Fruit fly (Drosophila melanogaster): Measurements from ENCODE around the gene Eogt.
A peak's percentile ranks its signal among the peaks of the same experiment; 100 is the strongest.

Eogt gene

DNA sequence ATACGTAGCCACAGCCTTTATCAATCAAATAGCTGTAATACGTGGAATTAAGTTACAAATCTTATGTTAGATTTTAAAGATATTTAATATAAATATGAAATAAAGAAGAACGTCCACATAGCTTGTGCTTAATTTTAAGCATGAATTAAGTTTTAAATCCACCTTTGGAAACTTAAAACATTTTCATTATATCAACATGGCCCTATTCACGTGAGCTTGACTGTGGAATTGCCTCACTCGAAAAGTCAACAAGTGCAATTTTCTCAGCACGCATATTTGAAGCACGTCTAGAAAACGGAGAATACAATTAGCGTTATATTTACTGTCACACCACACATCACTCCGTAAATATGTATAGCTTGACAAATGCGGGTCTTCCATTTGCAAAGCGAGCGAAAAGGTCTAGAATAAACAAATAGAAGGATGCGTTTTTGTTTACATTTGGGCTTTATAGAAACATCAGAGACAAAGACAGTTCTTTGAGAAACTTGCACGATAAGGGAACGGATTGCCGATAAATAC is 17.2 kb upstream of the Eogt start (continued):
- TF ChIP-seq peb (GFP tag; IDR thresholded peaks at IDR 0.05) (peak; percentile 60; the same call in 1 of the 2 replicates), twi (tag; optimal IDR thresholded peaks at IDR 0.05) (peak; percentile 81), Deaf1 (tag; optimal IDR thresholded peaks at IDR 0.05) (peak; percentile 70), dan (GFP tag; IDR thresholded peaks at IDR 0.05) (no peak), lab (GFP tag; optimal IDR thresholded peaks at IDR 0.05) (peak; percentile 94), CHES-1-like (GFP tag; optimal IDR thresholded peaks at IDR 0.05) (peak; percentile 45), CG12744 (GFP tag; optimal IDR thresholded peaks at IDR 0.05) (peak; percentile 71), en (GFP tag; optimal IDR thresholded peaks at IDR 0.05) (peak; percentile 10), Awh (GFP tag; IDR thresholded peaks at IDR 0.05) (peak; percentile 77), zen (tag; optimal IDR thresholded peaks at IDR 0.05) (peak; percentile 85), CG7786 (GFP tag; optimal IDR thresholded peaks at IDR 0.05) (no peak), ac (GFP tag; optimal IDR thresholded peaks at IDR 0.05) (peak; percentile 67), Asciz (GFP tag; optimal IDR thresholded peaks at IDR 0.05) (peak; percentile 94), CG13775 (GFP tag; optimal IDR thresholded peaks at IDR 0.05) (peak; percentile 85), CG14860 (GFP tag; IDR thresholded peaks at IDR 0.05; ENCODE audit: partially characterized antibody) (no peak), CG10462 (GFP tag; optimal IDR thresholded peaks at IDR 0.05) (peak; percentile 63), Myb (GFP tag; optimal IDR thresholded peaks at IDR 0.05) (peak; percentile 27), CG9876 (GFP tag; optimal IDR thresholded peaks at IDR 0.05) (peak; percentile 34), fu2 (GFP tag; optimal IDR thresholded peaks at IDR 0.05) (no peak), CG8944 (GFP tag; optimal IDR thresholded peaks at IDR 0.05) (peak; percentile 29), vvl (GFP tag; IDR thresholded peaks at IDR 0.05) (peak; percentile 93), CG8765 (GFP tag; IDR thresholded peaks at IDR 0.05) (peak; percentile 13; the same call in 1 of the 2 replicates), Hr3 (GFP tag; optimal IDR thresholded peaks at IDR 0.05) (peak; percentile 55), Hmx (GFP tag; optimal IDR thresholded peaks at IDR 0.05) (peak; percentile 70), CG9817 (tag; optimal IDR thresholded peaks at IDR 0.05) (peak; percentile 85), tin (GFP tag; optimal IDR thresholded peaks at IDR 0.05) (peak; percentile 75), fru (optimal IDR thresholded peaks at IDR 0.05) (no peak), Lpt (GFP tag; optimal IDR thresholded peaks at IDR 0.05) (no peak), ken (GFP tag; IDR thresholded peaks at IDR 0.05) (peak; percentile 78; the same call in 1 of the 3 replicates), CG2120 (GFP tag; optimal IDR thresholded peaks at IDR 0.05) (peak; percentile 58), salm (tag; optimal IDR thresholded peaks at IDR 0.05) (peak; percentile 91), Dp (GFP tag; optimal IDR thresholded peaks at IDR 0.05) (no peak), E2f1 (GFP tag; IDR thresholded peaks at IDR 0.05) (peak; percentile 84), CG12155 (GFP tag; optimal IDR thresholded peaks at IDR 0.05) (peak; percentile 73), CG14441 (GFP tag; IDR thresholded peaks at IDR 0.05) (peak; percentile 82), CG31388 (GFP tag; optimal IDR thresholded peaks at IDR 0.05) (peak; percentile 26), CG15269 (tag; optimal IDR thresholded peaks at IDR 0.05) (peak; percentile 93), Ptx1 (GFP tag; IDR thresholded peaks at IDR 0.05) (peak; percentile 80), B-H1 (GFP tag; IDR thresholded peaks at IDR 0.05) (peak; percentile 71), CG32772 (GFP tag; IDR thresholded peaks at IDR 0.05) (peak; percentile 83; the same call in 1 of the 2 replicates), CG2199 (GFP tag; IDR thresholded peaks at IDR 0.05) (peak; percentile 85), Hmr (GFP tag; optimal IDR thresholded peaks at IDR 0.05) (peak; percentile 90), emc (GFP tag; optimal IDR thresholded peaks at IDR 0.05) (no peak), CG7839 (tag; optimal IDR thresholded peaks at IDR 0.05) (peak; percentile 95), abd-A (tag; optimal IDR thresholded peaks at IDR 0.05) (no peak), Optix (GFP tag; IDR thresholded peaks at IDR 0.05) (peak; percentile 48; the same call in 1 of the 3 replicates), CG31441 (GFP tag; IDR thresholded peaks at IDR 0.05) (peak; percentile 93), CG6254 (GFP tag; optimal IDR thresholded peaks at IDR 0.05) (peak; percentile 83), NC2β (GFP tag; optimal IDR thresholded peaks at IDR 0.05) (peak; percentile 53), p53 (GFP tag; optimal IDR thresholded peaks at IDR 0.05) (no peak), CG4730 (GFP tag; IDR thresholded peaks at IDR 0.05) (peak; percentile 67), NC2α (GFP tag; optimal IDR thresholded peaks at IDR 0.05) (peak; percentile 59)

All from whole organism, embryonic.